Fruit fly (Drosophila melanogaster): Measurements from ENCODE around the gene mbm.

Gene mbm

DNA sequence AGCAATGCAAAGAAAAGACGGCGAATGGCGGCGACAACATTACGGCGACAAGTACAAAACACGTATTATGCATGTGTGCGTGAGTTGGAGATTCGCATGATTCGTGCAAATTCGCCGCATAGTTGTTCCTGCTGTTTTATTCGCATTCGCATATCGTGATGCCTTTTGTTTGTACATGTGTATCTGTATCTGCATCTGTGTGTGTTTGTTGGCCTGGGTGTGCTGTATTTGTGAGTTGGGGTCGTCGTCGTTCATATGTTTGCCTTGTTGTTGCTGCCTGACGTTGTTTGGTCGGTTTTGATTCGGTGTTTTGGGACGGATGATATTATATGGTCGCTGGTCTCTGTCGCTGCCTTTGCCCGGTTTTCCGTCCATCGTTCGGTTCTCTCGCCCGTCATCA, 26.1 kb downstream of the mbm start:
- TF ChIP-seq dl (GFP tag; optimal IDR thresholded peaks at IDR 0.05; ENCODE audit: insufficient read depth in 1 of 2, partially characterized antibody in 2 of 2) = peak in 1 of 2 experiments; percentile 54
- TF ChIP-seq Hr83 (GFP tag; optimal IDR thresholded peaks at IDR 0.05; ENCODE audit: poor library complexity, severe bottlenecking) = no peak
- peak; percentile 53 for TF ChIP-seq jim (GFP tag; optimal IDR thresholded peaks at IDR 0.05)
- no peak for TF ChIP-seq CrebA (GFP tag; optimal IDR thresholded peaks at IDR 0.05; ENCODE audit: borderline replicate concordance)
- no peak for TF ChIP-seq dsf (GFP tag; optimal IDR thresholded peaks at IDR 0.05; ENCODE audit: borderline replicate concordance)
- TF ChIP-seq Myc (optimal IDR thresholded peaks at IDR 0.05) = no peak
- peak; percentile 61 for TF ChIP-seq Dif (GFP tag; optimal IDR thresholded peaks at IDR 0.05; ENCODE audit: partially characterized antibody)
- no peak for TF ChIP-seq br (GFP tag; optimal IDR thresholded peaks at IDR 0.05)

DNA sequence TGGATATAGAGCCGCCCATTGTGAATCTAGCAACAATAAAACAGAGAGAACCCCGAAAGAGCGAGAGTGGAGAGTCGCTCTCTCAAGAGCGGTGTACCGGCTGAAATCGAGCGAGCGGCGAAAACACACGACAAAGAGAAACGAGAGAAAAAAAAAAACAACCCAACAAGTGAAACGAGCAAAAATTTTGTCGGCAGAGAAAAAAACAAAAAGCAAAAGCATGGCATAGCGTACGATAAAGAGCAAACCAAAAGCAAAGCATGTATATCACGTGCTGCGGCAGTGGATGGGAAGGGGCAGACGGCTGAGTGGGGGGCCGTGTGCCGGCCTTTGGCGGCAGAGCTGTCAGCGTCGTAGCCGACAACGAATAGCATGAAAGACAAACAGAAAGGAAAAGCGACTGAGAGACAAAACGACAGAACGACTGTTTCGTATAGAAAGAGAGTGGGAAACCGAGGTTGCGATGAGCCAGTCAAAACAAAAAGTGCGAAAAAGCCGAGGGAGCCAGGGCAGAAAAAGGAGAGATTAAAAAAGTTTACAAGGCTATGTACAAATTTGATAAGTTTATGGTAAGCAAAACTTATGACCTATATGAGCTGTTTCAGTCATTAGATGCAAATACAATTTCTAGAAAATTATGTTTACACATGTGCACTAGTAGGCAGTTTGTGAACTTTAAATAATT, 26.7 kb downstream of the mbm start:
- TF ChIP-seq OdsH (GFP tag; optimal IDR thresholded peaks at IDR 0.05) (no peak), fru (GFP tag; optimal IDR thresholded peaks at IDR 0.05) (no peak), woc (GFP tag; optimal IDR thresholded peaks at IDR 0.05) (no peak), foxo (GFP tag; optimal IDR thresholded peaks at IDR 0.05) (peak in 1 of 2 experiments; percentile 51), CG9705 (GFP tag; optimal IDR thresholded peaks at IDR 0.05) (no peak), CrebA (GFP tag; optimal IDR thresholded peaks at IDR 0.05; ENCODE audit: borderline replicate concordance) (no peak), tai (GFP tag; optimal IDR thresholded peaks at IDR 0.05) (no peak), Myc (optimal IDR thresholded peaks at IDR 0.05) (no peak), pan (optimal IDR thresholded peaks at IDR 0.05) (no peak), Mio (GFP tag; optimal IDR thresholded peaks at IDR 0.05) (no peak), usp (GFP tag; optimal IDR thresholded peaks at IDR 0.05) (no peak), Vsx2 (GFP tag; optimal IDR thresholded peaks at IDR 0.05; ENCODE audit: partially characterized antibody) (no peak), Dfd (GFP tag; optimal IDR thresholded peaks at IDR 0.05) (no peak), GATAd (GFP tag; optimal IDR thresholded peaks at IDR 0.05) (no peak), Abd-B (GFP tag; optimal IDR thresholded peaks at IDR 0.05) (no peak), psq (GFP tag; optimal IDR thresholded peaks at IDR 0.05) (peak; percentile 99), ey (GFP tag; optimal IDR thresholded peaks at IDR 0.05) (no peak), Rel (GFP tag; optimal IDR thresholded peaks at IDR 0.05) (no peak), Rel (tag; optimal IDR thresholded peaks at IDR 0.05) (no peak), dl (GFP tag; optimal IDR thresholded peaks at IDR 0.05; ENCODE audit: insufficient read depth in 1 of 2, partially characterized antibody in 2 of 2) (peak; percentile 68 to 92), rgr (GFP tag; optimal IDR thresholded peaks at IDR 0.05) (no peak), Hr83 (GFP tag; optimal IDR thresholded peaks at IDR 0.05; ENCODE audit: poor library complexity, severe bottlenecking) (peak; percentile 7), br (GFP tag; optimal IDR thresholded peaks at IDR 0.05) (no peak), jim (GFP tag; optimal IDR thresholded peaks at IDR 0.05) (peak; percentile 61), Sp1 (GFP tag; optimal IDR thresholded peaks at IDR 0.05) (peak; percentile 60), brk (GFP tag; optimal IDR thresholded peaks at IDR 0.05) (no peak), sage (GFP tag; optimal IDR thresholded peaks at IDR 0.05) (peak; percentile 29), h (GFP tag; optimal IDR thresholded peaks at IDR 0.05) (peak; percentile 21), dsf (GFP tag; optimal IDR thresholded peaks at IDR 0.05; ENCODE audit: borderline replicate concordance) (no peak), Hr78 (GFP tag; optimal IDR thresholded peaks at IDR 0.05) (no peak), lola (GFP tag; optimal IDR thresholded peaks at IDR 0.05) (no peak), Jra (GFP tag; optimal IDR thresholded peaks at IDR 0.05) (no peak), Dif (GFP tag; optimal IDR thresholded peaks at IDR 0.05; ENCODE audit: partially characterized antibody) (peak; percentile 95), CG32264 (GFP tag; optimal IDR thresholded peaks at IDR 0.05) (peak; percentile 26)

DNA sequence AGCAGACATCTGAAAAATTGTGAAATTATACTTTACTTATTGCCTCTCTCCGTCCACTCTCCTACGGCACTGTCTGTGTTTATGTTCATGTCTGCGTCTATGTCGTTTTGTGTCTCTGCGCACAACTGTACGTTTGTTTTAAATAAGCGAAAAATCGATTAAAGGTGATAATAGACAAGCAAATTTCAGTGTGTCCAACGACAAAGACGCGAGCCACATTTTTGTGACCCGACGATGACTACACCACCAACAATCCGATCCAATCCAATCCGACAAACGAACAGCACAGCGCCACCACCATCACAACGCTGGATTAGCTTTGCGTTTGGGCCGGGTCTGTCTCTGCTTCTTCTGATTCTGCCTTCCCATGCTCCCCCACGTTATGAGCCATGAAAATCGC, 29.0 kb downstream of the mbm start:
- TF ChIP-seq Rel (GFP tag; optimal IDR thresholded peaks at IDR 0.05) = no peak
- no peak for TF ChIP-seq Rel (tag; optimal IDR thresholded peaks at IDR 0.05)
- no peak for TF ChIP-seq Hr83 (GFP tag; optimal IDR thresholded peaks at IDR 0.05; ENCODE audit: poor library complexity, severe bottlenecking)
- TF ChIP-seq jim (GFP tag; optimal IDR thresholded peaks at IDR 0.05) = no peak
- no peak for TF ChIP-seq GATAd (GFP tag; optimal IDR thresholded peaks at IDR 0.05)
- no peak for TF ChIP-seq fru (GFP tag; optimal IDR thresholded peaks at IDR 0.05)

DNA sequence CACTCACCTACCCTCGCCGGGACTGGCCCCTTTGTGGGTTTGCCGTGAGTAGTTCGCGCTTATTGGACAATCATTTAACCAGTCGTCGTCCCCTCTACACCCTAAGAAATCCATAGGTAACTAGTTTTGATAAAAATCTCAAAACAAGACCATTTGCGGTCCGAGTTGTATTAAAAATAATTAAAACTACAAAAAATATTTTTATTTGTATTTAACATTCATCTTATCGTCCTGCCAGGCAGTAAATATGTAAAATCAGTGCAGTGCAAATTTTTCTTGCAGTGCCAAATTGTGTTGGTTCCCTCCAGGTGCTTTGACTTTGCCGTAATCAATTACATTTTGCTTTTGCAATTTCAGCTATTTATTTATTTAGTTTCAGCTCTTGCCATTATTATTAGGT, 29.7 kb downstream of the mbm start:
- TF ChIP-seq dsf (GFP tag; optimal IDR thresholded peaks at IDR 0.05; ENCODE audit: borderline replicate concordance) = no peak
- TF ChIP-seq br (GFP tag; optimal IDR thresholded peaks at IDR 0.05) = no peak
- no peak for TF ChIP-seq tai (GFP tag; optimal IDR thresholded peaks at IDR 0.05)
- no peak for TF ChIP-seq Abd-B (GFP tag; optimal IDR thresholded peaks at IDR 0.05)
- TF ChIP-seq sage (GFP tag; optimal IDR thresholded peaks at IDR 0.05) = no peak
- no peak for TF ChIP-seq ey (GFP tag; optimal IDR thresholded peaks at IDR 0.05)
- no peak for TF ChIP-seq foxo (GFP tag; optimal IDR thresholded peaks at IDR 0.05)
- no peak for TF ChIP-seq sv (GFP tag; optimal IDR thresholded peaks at IDR 0.05)
- TF ChIP-seq Vsx2 (GFP tag; optimal IDR thresholded peaks at IDR 0.05; ENCODE audit: partially characterized antibody) = no peak
- TF ChIP-seq pan (optimal IDR thresholded peaks at IDR 0.05) = no peak
- TF ChIP-seq fru (GFP tag; optimal IDR thresholded peaks at IDR 0.05) = no peak
- no peak for TF ChIP-seq Jra (GFP tag; optimal IDR thresholded peaks at IDR 0.05)
- no peak for TF ChIP-seq Dfd (GFP tag; optimal IDR thresholded peaks at IDR 0.05)
- no peak for TF ChIP-seq Dif (GFP tag; optimal IDR thresholded peaks at IDR 0.05; ENCODE audit: partially characterized antibody)
- no peak for TF ChIP-seq HLH106 (tag; optimal IDR thresholded peaks at IDR 0.05)
- TF ChIP-seq lola (GFP tag; optimal IDR thresholded peaks at IDR 0.05) = no peak
- no peak for TF ChIP-seq CG32264 (GFP tag; optimal IDR thresholded peaks at IDR 0.05)
- TF ChIP-seq Sp1 (GFP tag; optimal IDR thresholded peaks at IDR 0.05) = no peak
- TF ChIP-seq psq (GFP tag; optimal IDR thresholded peaks at IDR 0.05) = no peak

Data from whole organism, wandering third instar larva.